Worm (Caenorhabditis elegans) whole organism, L1 larva: ENCODE measurements around the gene plk-1.

Experiments used
- C04F5.9 ChIP-seq: sonication (generic microtip); optimal IDR thresholded peaks from 2 replicates; lab custom pipeline; 2016; ENCODE audit warnings: missing genetic modification characterization, missing compliant biosample characterization
- C16A3.4 ChIP-seq: fragments of 150-350 bp; optimal IDR thresholded peaks from 2 replicates; lab custom pipeline; 2014; ENCODE audit warnings: missing biosample characterization, missing genetic modification characterization
- C34B4.2 ChIP-seq: sonication (generic microtip); optimal IDR thresholded peaks from 2 replicates; lab custom pipeline; 2017; ENCODE audit warnings: mild to moderate bottlenecking, missing genetic modification characterization, missing compliant biosample characterization
- F16B12.6 ChIP-seq: fragments of 150-350 bp; optimal IDR thresholded peaks from 2 replicates; lab custom pipeline; 2014; ENCODE audit warnings: missing biosample characterization, missing genetic modification characterization
- aha-1 ChIP-seq: fragments of 150-350 bp; optimal IDR thresholded peaks from 2 replicates; lab custom pipeline; 2014; ENCODE audit warnings: missing biosample characterization, missing genetic modification characterization
- alr-1 ChIP-seq: fragments of 200-800 bp; sonication (Bioruptor generic); optimal IDR thresholded peaks from 2 replicates; lab custom pipeline; 2018; ENCODE audit warnings: borderline replicate concordance, mild to moderate bottlenecking, missing genetic modification characterization, missing compliant biosample characterization
- ama-1 ChIP-seq: fragments of 150-350 bp; optimal IDR thresholded peaks from 2 replicates; lab custom pipeline; 2014
- ceh-63 ChIP-seq: fragments of 200-800 bp; sonication (Bioruptor generic); optimal IDR thresholded peaks from 2 replicates; lab custom pipeline; 2018; ENCODE audit warnings: mild to moderate bottlenecking, missing genetic modification characterization, missing compliant biosample characterization
- ceh-82 ChIP-seq, 3 experiments: fragments of 150-350 bp in 1 of 3; sonication (generic microtip) in 2 of 3; optimal IDR thresholded peaks; 2 replicates each; lab custom pipeline; 2014 to 2017; ENCODE audit warnings: missing biosample characterization in 3 of 3, missing genetic modification characterization in 3 of 3
- dsc-1 ChIP-seq: sonication (generic microtip); optimal IDR thresholded peaks from 2 replicates; lab custom pipeline; 2016; ENCODE audit warnings: mild to moderate bottlenecking, missing genetic modification characterization, missing compliant biosample characterization
- efl-1 ChIP-seq, 4 experiments: fragments of 150-350 bp; optimal IDR thresholded peaks in 3 of 4; peaks in 1 of 4; 1 replicate in 1 of 4; 2 replicates in 3 of 4; lab custom pipeline; 2014; ENCODE audit warnings: missing biosample characterization in 2 of 4, missing genetic modification characterization in 2 of 4, missing genetic modification reagents in 2 of 4
- egl-13 ChIP-seq: sonication (generic microtip); optimal IDR thresholded peaks from 2 replicates; lab custom pipeline; 2016; ENCODE audit warnings: missing genotype, missing genetic modification reagents, missing genetic modification characterization, missing compliant biosample characterization
- egl-27 ChIP-seq, 2 experiments: fragments of 150-350 bp in 1 of 2; sonication (generic microtip); optimal IDR thresholded peaks; 3 replicates each; lab custom pipeline; 2017 to 2018; ENCODE audit warnings: missing biosample characterization in 2 of 2, missing genetic modification characterization in 2 of 2, missing genetic modification reagents in 2 of 2
- elt-2 ChIP-seq: sonication (generic microtip); optimal IDR thresholded peaks from 2 replicates; lab custom pipeline; 2016; ENCODE audit warnings: missing genetic modification characterization, mild to moderate bottlenecking, inconsistent platforms, missing compliant biosample characterization, missing genetic modification reagents
- elt-3 ChIP-seq, 6 experiments: fragments of 150-350 bp in 1 of 6; sonication (generic microtip); optimal IDR thresholded peaks; 2 replicates each; lab custom pipeline; 2017 to 2018; ENCODE audit warnings: missing biosample characterization in 6 of 6, missing genetic modification characterization in 6 of 6, inconsistent platforms in 1 of 6
- fkh-4 ChIP-seq: sonication (generic microtip); optimal IDR thresholded peaks from 2 replicates; lab custom pipeline; 2016; ENCODE audit warnings: missing compliant biosample characterization, missing genetic modification characterization, borderline replicate concordance
- grh-1 ChIP-seq: fragments of 200-800 bp; sonication (Bioruptor generic); IDR thresholded peaks from 2 replicates; pipeline ENCODE4 v1.3.6; 2022; ENCODE audit warnings: missing genetic modification reagents, missing genetic modification characterization, missing compliant biosample characterization
- hlh-4 ChIP-seq: sonication (generic microtip); optimal IDR thresholded peaks from 2 replicates; lab custom pipeline; 2016; ENCODE audit warnings: mild to moderate bottlenecking, missing genetic modification characterization, missing compliant biosample characterization
- jun-1 ChIP-seq: fragments of 150-350 bp; optimal IDR thresholded peaks from 2 replicates; lab custom pipeline; 2014; ENCODE audit warnings: missing biosample characterization, missing genetic modification reagents, missing genetic modification characterization
- lin-14 ChIP-seq: fragments of 200-800 bp; sonication (Bioruptor generic); optimal IDR thresholded peaks from 2 replicates; lab custom pipeline; 2018; ENCODE audit warnings: mild to moderate bottlenecking, missing genetic modification characterization, moderate library complexity, missing compliant biosample characterization
- lin-15B ChIP-seq: fragments of 150-350 bp; sonication (generic microtip); optimal IDR thresholded peaks from 3 replicates; lab custom pipeline; 2014; ENCODE audit warnings: missing biosample characterization, missing genetic modification characterization
- lin-35 ChIP-seq, 2 experiments: fragments of 150-350 bp; optimal IDR thresholded peaks; 2 replicates each; lab custom pipeline; 2014; ENCODE audit warnings: missing biosample characterization in 2 of 2, missing genetic modification characterization in 2 of 2, missing genetic modification reagents in 2 of 2
- mdl-1 ChIP-seq, 2 experiments: fragments of 150-350 bp; optimal IDR thresholded peaks; 2 replicates each; lab custom pipeline; 2014 to 2017; ENCODE audit warnings: missing biosample characterization in 2 of 2, missing genetic modification characterization in 2 of 2, inconsistent platforms in 1 of 2
- mef-2 ChIP-seq: fragments of 150-350 bp; optimal IDR thresholded peaks from 2 replicates; lab custom pipeline; 2014; ENCODE audit warnings: missing biosample characterization, missing genetic modification characterization
- nhr-12 ChIP-seq: sonication (generic microtip); optimal IDR thresholded peaks from 2 replicates; lab custom pipeline; 2017; ENCODE audit warnings: missing biosample characterization, missing genetic modification characterization
- nhr-19 ChIP-seq: fragments of 200-800 bp; sonication (Bioruptor generic); conservative IDR thresholded peaks from 2 replicates; pipeline ENCODE4 v1.3.6; 2022; ENCODE audit warnings: missing genetic modification characterization, missing compliant biosample characterization
- nhr-20 ChIP-seq: sonication (generic microtip); optimal IDR thresholded peaks from 2 replicates; lab custom pipeline; 2016; ENCODE audit warnings: mild to moderate bottlenecking, missing genetic modification characterization, missing compliant biosample characterization
- nhr-28 ChIP-seq: fragments of 150-350 bp; optimal IDR thresholded peaks from 2 replicates; lab custom pipeline; 2014; ENCODE audit warnings: missing biosample characterization, missing genetic modification characterization
- nhr-47 ChIP-seq: sonication (generic microtip); optimal IDR thresholded peaks from 2 replicates; lab custom pipeline; 2016; ENCODE audit warnings: mild to moderate bottlenecking, missing genetic modification characterization, moderate library complexity, missing compliant biosample characterization
- nhr-71 ChIP-seq: sonication (generic microtip); optimal IDR thresholded peaks from 2 replicates; lab custom pipeline; 2016; ENCODE audit warnings: mild to moderate bottlenecking, missing genetic modification characterization, moderate library complexity, missing compliant biosample characterization
- nhr-76 ChIP-seq: sonication (generic microtip); optimal IDR thresholded peaks from 2 replicates; lab custom pipeline; 2017; ENCODE audit warnings: missing biosample characterization, missing genetic modification characterization
- nhr-77 ChIP-seq: fragments of 150-350 bp; optimal IDR thresholded peaks from 2 replicates; lab custom pipeline; 2014; ENCODE audit warnings: missing biosample characterization, missing genetic modification characterization
- nhr-84 ChIP-seq: sonication (generic microtip); optimal IDR thresholded peaks from 2 replicates; lab custom pipeline; 2017; ENCODE audit warnings: missing biosample characterization, missing genetic modification characterization
- nhr-90 ChIP-seq: sonication (generic microtip); optimal IDR thresholded peaks from 2 replicates; lab custom pipeline; 2016; ENCODE audit warnings: mild to moderate bottlenecking, missing genetic modification characterization, missing compliant biosample characterization; ENCODE audit not compliant: poor library complexity
- pqm-1 ChIP-seq: sonication (generic microtip); optimal IDR thresholded peaks from 3 replicates; lab custom pipeline; 2017; ENCODE audit warnings: missing biosample characterization, missing genetic modification characterization
- rnt-1 ChIP-seq: sonication (generic microtip); optimal IDR thresholded peaks from 2 replicates; lab custom pipeline; 2016; ENCODE audit warnings: mild to moderate bottlenecking, missing genetic modification characterization, moderate library complexity, missing compliant biosample characterization
- sup-37 ChIP-seq: fragments of 200-800 bp; sonication (Bioruptor generic); optimal IDR thresholded peaks from 2 replicates; lab custom pipeline; 2018; ENCODE audit warnings: mild to moderate bottlenecking, missing genetic modification characterization, missing compliant biosample characterization
- swsn-7 ChIP-seq: sonication (generic microtip); optimal IDR thresholded peaks from 2 replicates; lab custom pipeline; 2016; ENCODE audit warnings: missing genetic modification characterization, missing compliant biosample characterization
- tbx-2 ChIP-seq: sonication (generic microtip); optimal IDR thresholded peaks from 2 replicates; lab custom pipeline; 2016; ENCODE audit warnings: missing genetic modification characterization, missing compliant biosample characterization
- tlp-1 ChIP-seq: fragments of 150-350 bp; optimal IDR thresholded peaks from 2 replicates; lab custom pipeline; 2014; ENCODE audit warnings: missing biosample characterization, missing genetic modification characterization
- unc-86 ChIP-seq: sonication (generic microtip); optimal IDR thresholded peaks from 2 replicates; lab custom pipeline; 2016; ENCODE audit warnings: missing genetic modification characterization, missing compliant biosample characterization
- vab-15 ChIP-seq: sonication (generic microtip); optimal IDR thresholded peaks from 2 replicates; lab custom pipeline; 2017; ENCODE audit warnings: missing genotype, mild to moderate bottlenecking, missing genetic modification characterization, missing compliant biosample characterization
- zag-1 ChIP-seq: fragments of 150-350 bp; optimal IDR thresholded peaks from 2 replicates; lab custom pipeline; 2014; ENCODE audit warnings: missing biosample characterization, missing genetic modification characterization
- zip-4 ChIP-seq: fragments of 200-800 bp; sonication (Bioruptor generic); optimal IDR thresholded peaks from 2 replicates; lab custom pipeline; 2018; ENCODE audit warnings: mild to moderate bottlenecking, missing genetic modification characterization, moderate library complexity, missing compliant biosample characterization
- ztf-4 ChIP-seq: fragments of 150-350 bp; optimal IDR thresholded peaks from 2 replicates; lab custom pipeline; 2014; ENCODE audit warnings: missing biosample characterization, missing genetic modification characterization

The plk-1 gene

DNA sequence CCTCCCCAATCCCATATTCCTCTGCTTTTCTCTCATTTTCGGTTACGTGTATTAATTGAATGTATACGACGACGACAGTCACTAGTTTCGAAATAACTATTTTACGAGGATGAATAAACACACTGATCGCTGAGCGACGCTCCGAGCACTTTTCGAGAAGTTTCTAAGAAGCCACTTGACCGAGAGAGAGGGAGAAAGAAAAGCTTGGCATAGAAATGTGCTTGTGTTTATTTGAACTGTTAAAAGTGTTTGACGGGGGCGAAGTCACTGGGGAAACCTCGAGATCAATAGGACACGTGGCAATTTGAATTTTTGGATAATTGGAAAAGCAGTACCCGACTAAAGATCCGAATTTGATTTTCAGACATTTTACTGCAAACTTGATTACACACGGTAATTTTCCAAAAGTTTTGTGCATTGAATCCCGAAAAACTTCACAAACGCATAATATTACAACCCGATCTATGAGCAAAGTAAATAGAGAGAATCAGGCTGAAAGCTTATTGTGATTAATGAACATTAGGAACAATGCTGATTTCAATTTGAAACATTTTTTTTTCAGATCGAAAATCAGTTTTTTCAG is 35.5 kb downstream of the plk-1 start (continued):
- TF ChIP-seq swsn-7 (peak; percentile 15), zag-1 (tag; lab: Kevin White, UChicago) (no peak), nhr-28 (tag; lab: Kevin White, UChicago) (no peak), C34B4.2 (no peak), zip-4 (GFP tag; lab: Kevin White, UChicago) (no peak)

DNA sequence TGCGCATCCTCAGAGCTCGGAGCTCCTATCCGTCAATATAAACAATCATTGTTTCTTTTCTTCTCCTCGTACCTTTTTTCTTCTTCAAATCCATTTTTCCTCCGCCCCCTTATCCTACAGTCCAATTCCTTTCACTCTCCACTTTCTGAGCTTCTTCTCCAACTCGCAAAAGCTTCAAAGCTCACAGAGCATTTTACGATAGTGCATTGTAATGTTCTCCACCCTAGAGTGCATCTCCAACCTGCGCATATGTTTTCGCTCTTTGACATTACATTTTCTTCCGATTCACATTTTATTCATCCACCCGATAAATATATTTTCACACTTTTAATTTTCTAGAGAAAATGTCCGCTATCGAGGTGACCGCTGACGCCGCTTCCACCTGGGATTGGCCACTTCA is 36.6 kb downstream of the plk-1 start, which contains the start of gene hsp-12.2:
Gene hsp-12.2, plus strand, starts transcription at position 301 of the 400 bp plus-strand sequence.
- no peak for TF ChIP-seq ztf-4
- TF ChIP-seq grh-1 (GFP tag; lab: Robert Waterston, UW), result no peak
- no peak for TF ChIP-seq nhr-76 (tag; lab: Kevin White, UChicago)
- TF ChIP-seq efl-1 (optimal IDR thresholded peaks at IDR 0.05; lab: Kevin White, UChicago), result no peak
- peak in 1 of 2 experiments; percentile 68 for TF ChIP-seq efl-1 (GFP tag; optimal IDR thresholded peaks at IDR 0.05 in 1 of 2; lab: Kevin White, UChicago)
- TF ChIP-seq ama-1, result no peak
- no peak for TF ChIP-seq lin-15B (tag; lab: Kevin White, UChicago)

DNA sequence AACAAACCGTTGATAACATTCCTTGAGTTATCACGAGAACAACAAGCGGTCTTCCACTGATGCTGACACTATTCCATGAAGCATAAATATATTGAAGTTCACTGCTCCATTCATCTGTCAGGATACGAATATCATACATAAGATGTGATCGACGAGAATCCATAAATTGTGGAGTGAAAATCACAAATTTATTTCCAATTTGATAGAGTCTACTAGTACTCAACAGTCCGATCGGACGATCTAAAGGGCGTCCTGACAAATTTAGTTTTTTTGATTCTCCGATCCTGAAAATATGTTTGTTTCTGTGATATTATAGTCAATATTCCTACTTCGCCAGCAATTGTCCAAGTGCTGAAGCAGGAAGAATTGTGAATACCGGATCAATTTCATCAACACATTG is 41.1 kb downstream of the plk-1 start:
- TF ChIP-seq pqm-1 (no peak), vab-15 (no peak), ceh-63 (GFP tag; lab: Kevin White, UChicago) (no peak), fkh-4 (tag; lab: Kevin White, UChicago) (no peak), tlp-1 (tag; lab: Kevin White, UChicago) (no peak), alr-1 (no peak), ceh-82 (tag; optimal IDR thresholded peaks at IDR 0.05; lab: Kevin White, UChicago) (no peak), F16B12.6 (no peak), nhr-84 (tag; lab: Kevin White, UChicago) (no peak), nhr-20 (tag; lab: Kevin White, UChicago) (no peak), rnt-1 (no peak), mdl-1 (tag; optimal IDR thresholded peaks at IDR 0.05; lab: Kevin White, UChicago) (no peak), nhr-47 (tag; lab: Kevin White, UChicago) (no peak), dsc-1 (no peak), efl-1 (optimal IDR thresholded peaks at IDR 0.05; lab: Kevin White, UChicago) (no peak), efl-1 (GFP tag; optimal IDR thresholded peaks at IDR 0.05 in 1 of 2; lab: Kevin White, UChicago) (no peak), nhr-77 (no peak), lin-35 (GFP tag; optimal IDR thresholded peaks at IDR 0.05; lab: Kevin White, UChicago) (no peak)

DNA sequence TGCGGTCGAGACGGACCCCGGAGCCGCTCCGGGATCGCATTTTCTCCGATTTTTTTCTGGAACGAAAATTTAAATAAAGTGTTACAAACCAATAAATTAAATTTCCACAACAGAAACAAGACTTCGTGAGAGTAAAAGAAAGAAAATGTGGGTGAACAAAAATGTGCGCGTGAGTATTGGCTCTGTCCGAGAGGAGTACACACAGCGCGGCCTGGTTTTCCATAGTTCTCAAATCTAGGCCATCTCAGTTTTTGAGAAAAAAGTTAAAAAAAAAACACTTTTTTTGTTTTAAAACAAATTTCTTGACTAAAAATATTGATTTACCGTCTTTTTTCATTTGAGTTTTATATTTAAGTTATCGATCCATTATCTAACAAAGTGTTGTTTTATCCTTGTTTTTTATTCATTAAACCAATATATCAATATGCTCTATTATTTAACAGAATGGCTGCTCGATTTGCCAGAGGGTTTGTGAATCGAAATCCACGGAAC is 43.5 kb downstream of the plk-1 start, which contains the start of the genes C14B9.8 and mrpl-18:
Gene C14B9.8, minus strand, starts transcription at position 56 of the 492 bp plus-strand sequence.
Gene mrpl-18, plus strand, starts transcription at position 442 of the 492 bp plus-strand sequence.
- TF ChIP-seq dsc-1, result peak; percentile 85
- peak; percentile 67 for TF ChIP-seq nhr-20 (tag; lab: Kevin White, UChicago)
- peak; percentile 81 for TF ChIP-seq egl-13
- peak; percentile 69 for TF ChIP-seq swsn-7
- TF ChIP-seq C34B4.2, result peak; percentile 33
- peak; percentile 57 for TF ChIP-seq unc-86 (tag; lab: Kevin White, UChicago)
- no peak for TF ChIP-seq mef-2 (tag; lab: Kevin White, UChicago)
- peak in 2 of 6 experiments; percentile 20 to 43 for TF ChIP-seq elt-3 (tag; optimal IDR thresholded peaks at IDR 0.05; lab: Kevin White, UChicago)
- peak; percentile 47 to 68 for TF ChIP-seq lin-35 (GFP tag; optimal IDR thresholded peaks at IDR 0.05; lab: Kevin White, UChicago)
- TF ChIP-seq ceh-82 (tag; optimal IDR thresholded peaks at IDR 0.05; lab: Kevin White, UChicago), result peak; percentile 26 to 72 (median 37)
- TF ChIP-seq sup-37 (GFP tag; lab: Kevin White, UChicago), result no peak
- TF ChIP-seq elt-2, result peak; percentile 47
- TF ChIP-seq nhr-47 (tag; lab: Kevin White, UChicago), result peak; percentile 88
- no peak for TF ChIP-seq jun-1
- TF ChIP-seq egl-27 (tag; optimal IDR thresholded peaks at IDR 0.05; lab: Kevin White, UChicago), result no peak
- peak; percentile 83 for TF ChIP-seq tbx-2 (tag; lab: Kevin White, UChicago)
- no peak for TF ChIP-seq aha-1 (tag; lab: Kevin White, UChicago)
- no peak for TF ChIP-seq nhr-12 (tag; lab: Kevin White, UChicago)
- TF ChIP-seq lin-14 (GFP tag; lab: Kevin White, UChicago), result peak; percentile 62
- peak; percentile 70 for TF ChIP-seq nhr-19 (GFP tag; lab: Robert Waterston, UW)
- peak; percentile 87 for TF ChIP-seq nhr-71 (tag; lab: Kevin White, UChicago)
- TF ChIP-seq ama-1, result no peak
- TF ChIP-seq nhr-90, result peak; percentile 89
- TF ChIP-seq C16A3.4 (tag; lab: Kevin White, UChicago), result peak; percentile 29
- peak; percentile 43 for TF ChIP-seq F16B12.6
- peak; percentile 78 for TF ChIP-seq C04F5.9 (tag; lab: Kevin White, UChicago)
- no peak for TF ChIP-seq hlh-4 (tag; lab: Kevin White, UChicago)
- TF ChIP-seq pqm-1, result no peak
